Fruit fly (Drosophila melanogaster) whole organism, prepupa: Measurements from ENCODE around the gene CG43922.

Source experiments
- CG10631 ChIP-seq: fragments of 200-800 bp; sonication (Bioruptor generic); optimal IDR thresholded peaks from 2 replicates; lab custom pipeline; 2016; ENCODE audit warnings: missing biosample characterization, missing genetic modification characterization
- CG10669 ChIP-seq: fragments of 200-800 bp; sonication (Bioruptor generic); optimal IDR thresholded peaks from 3 replicates; lab custom pipeline; 2018; ENCODE audit warnings: missing biosample characterization, mild to moderate bottlenecking, missing genetic modification characterization, moderate library complexity
- CG11294 ChIP-seq: fragments of 200-800 bp; sonication (Bioruptor generic); IDR thresholded peaks from 2 replicates; pipeline ENCODE4 v1.3.6; 2022; ENCODE audit warnings: missing biosample characterization, missing genetic modification characterization
- CG11762 ChIP-seq: fragments of 200-800 bp; sonication (Bioruptor generic); optimal IDR thresholded peaks from 3 replicates; lab custom pipeline; 2016; ENCODE audit warnings: missing biosample characterization, missing genetic modification characterization; ENCODE audit not compliant: insufficient read depth
- CG15336 ChIP-seq: fragments of 200-800 bp; sonication (Bioruptor generic); IDR thresholded peaks from 2 replicates; pipeline ENCODE4 v1.3.6; 2022; ENCODE audit warnings: missing biosample characterization, missing genetic modification characterization
- CG16779 ChIP-seq: fragments of 200-800 bp; sonication (Bioruptor generic); optimal IDR thresholded peaks from 3 replicates; lab custom pipeline; 2017; ENCODE audit warnings: missing biosample characterization, mild to moderate bottlenecking, missing genetic modification characterization
- CG3032 ChIP-seq: fragments of 200-800 bp; optimal IDR thresholded peaks from 2 replicates; lab custom pipeline; 2019; ENCODE audit warnings: missing biosample characterization, mild to moderate bottlenecking, missing genetic modification characterization, moderate library complexity
- CG31627 ChIP-seq: fragments of 200-800 bp; sonication (Bioruptor generic); optimal IDR thresholded peaks from 3 replicates; lab custom pipeline; 2016; ENCODE audit warnings: missing biosample characterization, missing genetic modification characterization
- CG32006 ChIP-seq: fragments of 200-800 bp; sonication (Bioruptor generic); optimal IDR thresholded peaks from 3 replicates; lab custom pipeline; 2017; ENCODE audit warnings: missing biosample characterization, mild to moderate bottlenecking, missing genetic modification characterization
- CG3919 ChIP-seq: fragments of 200-800 bp; sonication (Bioruptor generic); optimal IDR thresholded peaks from 3 replicates; lab custom pipeline; 2016; ENCODE audit warnings: missing biosample characterization, missing genetic modification characterization
- CG4318 ChIP-seq: fragments of 200-800 bp; sonication (Bioruptor generic); optimal IDR thresholded peaks from 3 replicates; lab custom pipeline; 2017; ENCODE audit warnings: missing biosample characterization, mild to moderate bottlenecking, missing genetic modification characterization
- CG6163 ChIP-seq: fragments of 200-800 bp; sonication (Bioruptor generic); IDR thresholded peaks from 3 replicates; pipeline ENCODE4 v1.3.6; 2022; ENCODE audit warnings: missing biosample characterization, missing genetic modification characterization
- CG6276 ChIP-seq: fragments of 200-800 bp; sonication (Bioruptor generic); optimal IDR thresholded peaks from 2 replicates; lab custom pipeline; 2017; ENCODE audit warnings: missing biosample characterization, mild to moderate bottlenecking, missing genetic modification characterization
- CG6808 ChIP-seq: fragments of 200-800 bp; sonication (Bioruptor generic); optimal IDR thresholded peaks from 3 replicates; lab custom pipeline; 2017; ENCODE audit warnings: missing biosample characterization, missing genetic modification characterization, mild to moderate bottlenecking, moderate library complexity, missing genetic modification reagents
- CG7368 ChIP-seq: fragments of 200-800 bp; sonication (Bioruptor generic); optimal IDR thresholded peaks from 3 replicates; lab custom pipeline; 2016; ENCODE audit warnings: missing biosample characterization, missing genetic modification characterization
- CG8119 ChIP-seq: fragments of 200-800 bp; sonication (Bioruptor generic); IDR thresholded peaks from 3 replicates; pipeline ENCODE4 v1.3.6; 2022; ENCODE audit warnings: missing biosample characterization, missing genetic modification characterization
- CG8319 ChIP-seq: fragments of 200-800 bp; sonication (Bioruptor generic); optimal IDR thresholded peaks from 3 replicates; lab custom pipeline; 2016; ENCODE audit warnings: missing biosample characterization, missing genetic modification characterization
- CG8632 ChIP-seq: fragments of 200-800 bp; sonication (Bioruptor generic); optimal IDR thresholded peaks from 3 replicates; lab custom pipeline; 2016; ENCODE audit warnings: missing biosample characterization, missing genetic modification characterization
- Eip75B ChIP-seq: fragments of 200-800 bp; sonication (Bioruptor generic); optimal IDR thresholded peaks from 3 replicates; lab custom pipeline; 2016; ENCODE audit warnings: missing biosample characterization, missing genetic modification characterization
- Eip78C ChIP-seq: fragments of 200-800 bp; sonication (Bioruptor generic); peaks from one replicate; lab custom pipeline; 2016; ENCODE audit warnings: missing biosample characterization, missing genetic modification characterization
- Eip93F ChIP-seq: fragments of 200-800 bp; sonication (Bioruptor generic); optimal IDR thresholded peaks from 2 replicates; lab custom pipeline; 2016; ENCODE audit warnings: missing biosample characterization, mild to moderate bottlenecking, missing genetic modification characterization
- Ets96B ChIP-seq: fragments of 200-800 bp; optimal IDR thresholded peaks from 2 replicates; lab custom pipeline; 2019; ENCODE audit warnings: missing biosample characterization, mild to moderate bottlenecking, missing genetic modification characterization, moderate library complexity
- Gug ChIP-seq: fragments of 200-800 bp; sonication (Bioruptor generic); IDR thresholded peaks from 2 replicates; pipeline ENCODE4 v1.3.6; 2022; ENCODE audit warnings: missing biosample characterization, missing genetic modification characterization
- Hr39 ChIP-seq: fragments of 200-800 bp; sonication (Bioruptor generic); optimal IDR thresholded peaks from 2 replicates; lab custom pipeline; 2016; ENCODE audit warnings: missing biosample characterization, missing genetic modification characterization
- Hr4 ChIP-seq: fragments of 200-800 bp; sonication (Bioruptor generic); optimal IDR thresholded peaks from 3 replicates; lab custom pipeline; 2016; ENCODE audit warnings: missing biosample characterization, missing genetic modification characterization
- Lpt ChIP-seq: fragments of 200-800 bp; sonication (Bioruptor generic); optimal IDR thresholded peaks from 3 replicates; lab custom pipeline; 2016; ENCODE audit warnings: missing biosample characterization, missing genetic modification characterization
- Met ChIP-seq: fragments of 200-800 bp; sonication (Bioruptor generic); optimal IDR thresholded peaks from 3 replicates; lab custom pipeline; 2016; ENCODE audit warnings: missing biosample characterization, missing genetic modification characterization
- OdsH ChIP-seq: fragments of 200-800 bp; sonication (Bioruptor generic); optimal IDR thresholded peaks from 3 replicates; lab custom pipeline; 2016; ENCODE audit warnings: missing biosample characterization, missing genetic modification characterization
- Sox14 ChIP-seq: fragments of 200-800 bp; sonication (Bioruptor generic); optimal IDR thresholded peaks from 3 replicates; lab custom pipeline; 2016; ENCODE audit warnings: missing biosample characterization, missing genetic modification characterization
- Sox15 ChIP-seq: fragments of 200-800 bp; sonication (Bioruptor generic); optimal IDR thresholded peaks from 3 replicates; lab custom pipeline; 2016; ENCODE audit warnings: missing biosample characterization, missing genetic modification characterization
- achi ChIP-seq: fragments of 200-800 bp; sonication (Bioruptor generic); optimal IDR thresholded peaks from 3 replicates; lab custom pipeline; 2016; ENCODE audit warnings: missing biosample characterization, missing genetic modification characterization
- acj6 ChIP-seq: fragments of 200-800 bp; sonication (Bioruptor generic); optimal IDR thresholded peaks from 3 replicates; lab custom pipeline; 2016; ENCODE audit warnings: missing biosample characterization, missing genetic modification characterization
- dac ChIP-seq: fragments of 200-800 bp; sonication (Bioruptor generic); optimal IDR thresholded peaks from 2 replicates; lab custom pipeline; 2017; ENCODE audit warnings: missing biosample characterization, mild to moderate bottlenecking, missing genetic modification characterization
- dsx ChIP-seq: fragments of 200-800 bp; optimal IDR thresholded peaks from 3 replicates; lab custom pipeline; 2019; ENCODE audit warnings: missing biosample characterization, mild to moderate bottlenecking, missing genetic modification characterization, moderate library complexity; ENCODE audit not compliant: poor library complexity, severe bottlenecking
- eg ChIP-seq: fragments of 200-800 bp; sonication (Bioruptor generic); IDR thresholded peaks from 3 replicates; pipeline ENCODE4 v1.3.6; 2022; ENCODE audit warnings: missing biosample characterization, missing genetic modification characterization
- esn ChIP-seq: fragments of 200-800 bp; sonication (Bioruptor generic); optimal IDR thresholded peaks from 2 replicates; lab custom pipeline; 2016; ENCODE audit warnings: missing biosample characterization, mild to moderate bottlenecking, missing genetic modification characterization, moderate library complexity
- fd59A ChIP-seq: fragments of 200-800 bp; sonication (Bioruptor generic); optimal IDR thresholded peaks from 2 replicates; lab custom pipeline; 2017; ENCODE audit warnings: missing biosample characterization, mild to moderate bottlenecking, missing genetic modification characterization, missing genetic modification reagents
- fd85E ChIP-seq: fragments of 200-800 bp; sonication (Bioruptor generic); optimal IDR thresholded peaks from 3 replicates; lab custom pipeline; 2016; ENCODE audit warnings: missing biosample characterization, missing genetic modification characterization
- fkh ChIP-seq: fragments of 200-800 bp; sonication (Bioruptor generic); optimal IDR thresholded peaks from 3 replicates; lab custom pipeline; 2017; ENCODE audit warnings: missing biosample characterization, mild to moderate bottlenecking, missing genetic modification characterization, moderate library complexity
- lz ChIP-seq: fragments of 200-800 bp; sonication (Bioruptor generic); optimal IDR thresholded peaks from 3 replicates; lab custom pipeline; 2016; ENCODE audit warnings: missing biosample characterization, missing genetic modification characterization
- net ChIP-seq: fragments of 200-800 bp; sonication (Bioruptor generic); optimal IDR thresholded peaks from 3 replicates; lab custom pipeline; 2016; ENCODE audit warnings: missing biosample characterization, missing genetic modification characterization
- pdm3 ChIP-seq: fragments of 200-800 bp; sonication (Bioruptor generic); optimal IDR thresholded peaks from 3 replicates; lab custom pipeline; 2016; ENCODE audit warnings: missing biosample characterization, missing genetic modification characterization
- salr ChIP-seq, 2 experiments: fragments of 200-800 bp; sonication (Bioruptor generic); optimal IDR thresholded peaks; 3 replicates each; lab custom pipeline; 2016 to 2018; ENCODE audit warnings: missing biosample characterization in 2 of 2, missing genetic modification characterization in 2 of 2, mild to moderate bottlenecking in 1 of 2
- ss ChIP-seq, 2 experiments: fragments of 200-800 bp; sonication (Bioruptor generic); optimal IDR thresholded peaks; 2 replicates in 1 of 2; 3 replicates in 1 of 2; lab custom pipeline; 2017 to 2018; ENCODE audit warnings: mild to moderate bottlenecking in 2 of 2, missing biosample characterization in 2 of 2, missing genetic modification characterization in 2 of 2, moderate library complexity in 1 of 2
- svp ChIP-seq: fragments of 200-800 bp; sonication (Bioruptor generic); peaks from one replicate; lab custom pipeline; 2016; ENCODE audit warnings: missing biosample characterization, missing genetic modification characterization
- topi ChIP-seq: fragments of 200-800 bp; sonication (Bioruptor generic); optimal IDR thresholded peaks from 3 replicates; lab custom pipeline; 2016; ENCODE audit warnings: missing biosample characterization, missing genetic modification characterization

The CG43922 gene

DNA sequence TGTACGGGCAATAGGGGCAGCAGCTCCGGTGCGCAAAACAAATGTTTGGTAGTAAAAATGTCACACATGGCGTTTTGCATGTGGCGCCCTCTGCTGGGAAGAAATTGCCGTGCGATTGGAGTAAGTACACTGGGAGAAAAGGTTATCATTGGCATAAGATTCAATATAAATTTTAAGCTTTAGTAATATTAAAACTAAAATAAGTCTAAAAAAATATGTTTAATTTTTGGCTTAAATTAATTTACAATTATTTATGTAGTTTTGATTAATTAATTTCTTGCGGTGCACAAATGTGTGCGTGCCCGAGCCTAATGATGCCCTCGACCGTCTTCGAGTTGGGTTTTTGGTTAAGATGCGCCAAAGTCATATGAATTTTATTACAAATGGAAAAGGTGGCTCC is 28.2 kb downstream of the CG43922 start (continued):
- TF ChIP-seq CG10669 (GFP tag; lab: Kevin White, UChicago): peak; percentile 19
- TF ChIP-seq CG6163: peak; percentile 63
- TF ChIP-seq Ets96B (tag; lab: Kevin White, UChicago): peak; percentile 28
- TF ChIP-seq ss (GFP tag; optimal IDR thresholded peaks at IDR 0.05; lab: Kevin White, UChicago): peak in 1 of 2 experiments; percentile 5

DNA sequence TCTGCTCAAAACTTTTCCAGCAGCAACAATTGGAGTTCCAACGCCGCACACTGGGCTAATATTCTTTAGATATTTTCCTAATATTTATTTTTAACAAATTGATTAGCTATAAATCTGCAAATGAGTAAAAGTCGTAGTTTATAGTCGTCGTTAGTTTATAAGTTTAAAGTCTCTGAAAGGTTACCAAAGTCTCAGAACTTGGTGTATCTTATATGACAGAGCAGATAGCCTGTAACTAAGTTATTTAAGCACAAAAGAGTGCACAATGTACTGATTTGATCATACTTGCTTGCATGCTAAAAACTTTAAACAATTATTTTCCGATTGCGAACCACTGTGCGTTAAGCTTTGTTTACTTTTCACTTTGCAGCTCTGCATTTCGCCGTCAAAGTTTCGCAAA is 31.7 kb downstream of the CG43922 start:
- TF ChIP-seq pdm3 (GFP tag; lab: Kevin White, UChicago): peak; percentile 45
- TF ChIP-seq CG11294 (GFP tag; lab: Robert Waterston, UW): no peak
- no peak for TF ChIP-seq Lpt (GFP tag; lab: Kevin White, UChicago)
- TF ChIP-seq net (GFP tag; lab: Kevin White, UChicago): peak; percentile 36
- no peak for TF ChIP-seq Eip93F (GFP tag; lab: Kevin White, UChicago)
- no peak for TF ChIP-seq CG7368 (GFP tag; lab: Kevin White, UChicago)
- TF ChIP-seq CG4318 (GFP tag; lab: Kevin White, UChicago): peak; percentile 46
- peak; percentile 60; the same call in 1 of the 3 replicates for TF ChIP-seq eg (GFP tag; lab: Robert Waterston, UW)
- TF ChIP-seq CG8319 (GFP tag; lab: Kevin White, UChicago): no peak
- TF ChIP-seq CG16779 (tag; lab: Kevin White, UChicago): peak; percentile 7
- TF ChIP-seq Eip78C (GFP tag; lab: Kevin White, UChicago): peak; percentile 83
- TF ChIP-seq Hr39 (GFP tag; lab: Kevin White, UChicago): no peak
- TF ChIP-seq CG6163: no peak
- TF ChIP-seq Sox14 (GFP tag; lab: Kevin White, UChicago): peak; percentile 28
- peak; percentile 61 for TF ChIP-seq CG8119
- peak; percentile 11 for TF ChIP-seq Met (GFP tag; lab: Kevin White, UChicago)
- TF ChIP-seq CG6276: peak; percentile 70
- no peak for TF ChIP-seq fkh (GFP tag; lab: Kevin White, UChicago)
- peak; percentile 69 for TF ChIP-seq Hr4 (GFP tag; lab: Kevin White, UChicago)
- TF ChIP-seq salr (GFP tag; optimal IDR thresholded peaks at IDR 0.05; lab: Kevin White, UChicago): peak in 1 of 2 experiments; percentile 13
- TF ChIP-seq CG15336: peak; percentile 69; the same call in 1 of the 2 replicates
- TF ChIP-seq achi (GFP tag; lab: Kevin White, UChicago): peak; percentile 42
- TF ChIP-seq CG10669 (GFP tag; lab: Kevin White, UChicago): peak; percentile 17
- no peak for TF ChIP-seq Ets96B (tag; lab: Kevin White, UChicago)
- peak; percentile 7 for TF ChIP-seq CG3032 (tag; lab: Kevin White, UChicago)
- TF ChIP-seq CG11762 (GFP tag; lab: Kevin White, UChicago): peak; percentile 15
- peak; percentile 26 for TF ChIP-seq acj6 (GFP tag; lab: Kevin White, UChicago)
- TF ChIP-seq topi (GFP tag; lab: Kevin White, UChicago): peak; percentile 0
- no peak for TF ChIP-seq Sox15 (GFP tag; lab: Kevin White, UChicago)
- peak; percentile 66 for TF ChIP-seq svp
- TF ChIP-seq esn (GFP tag; lab: Kevin White, UChicago): peak; percentile 10
- peak; percentile 29 for TF ChIP-seq CG10631
- TF ChIP-seq CG6808 (GFP tag; lab: Kevin White, UChicago): peak; percentile 20
- peak; percentile 31 for TF ChIP-seq Eip75B
- peak; percentile 1 for TF ChIP-seq CG8632 (GFP tag; lab: Kevin White, UChicago)
- peak; percentile 77 for TF ChIP-seq CG32006 (GFP tag; lab: Kevin White, UChicago)
- peak; percentile 29 for TF ChIP-seq fd59A (GFP tag; lab: Kevin White, UChicago)
- no peak for TF ChIP-seq dsx (GFP tag; lab: Kevin White, UChicago)
- peak; percentile 0 for TF ChIP-seq lz (GFP tag; lab: Kevin White, UChicago)
- TF ChIP-seq fd85E (GFP tag; lab: Kevin White, UChicago): no peak
- TF ChIP-seq Gug (GFP tag; lab: Robert Waterston, UW): peak; percentile 24; the same call in 1 of the 2 replicates
- peak; percentile 12 for TF ChIP-seq CG3919 (GFP tag; lab: Kevin White, UChicago)
- peak; percentile 46 for TF ChIP-seq OdsH
- TF ChIP-seq CG31627 (GFP tag; lab: Kevin White, UChicago): no peak
- peak; percentile 38 for TF ChIP-seq dac (GFP tag; lab: Kevin White, UChicago)
- TF ChIP-seq, all 60 proteins: peak for 32
